Worm (Caenorhabditis elegans): ENCODE results near the gene ethe-1.

- no peak for TF ChIP-seq dao-5 (tag; optimal IDR thresholded peaks at IDR 0.05)
- no peak for TF ChIP-seq W03F9.2 (tag; optimal IDR thresholded peaks at IDR 0.05)
- TF ChIP-seq him-1 (tag; optimal IDR thresholded peaks at IDR 0.05) = no peak
Observed at ce11 chrIV:9529647-9530046, 21.1 kb upstream of the ethe-1 start, which contains the start of gene elo-7.
